Worm (Caenorhabditis elegans) whole organism, early embryonic: ENCODE data around the gene sql-1.

Experiments
- ama-1 ChIP-seq: fragments of 150-350 bp; optimal IDR thresholded peaks from 2 replicates; lab custom pipeline; 2014
- ceh-13 ChIP-seq: fragments of 200-800 bp; sonication (Bioruptor generic); optimal IDR thresholded peaks from 2 replicates; lab custom pipeline; 2018; ENCODE audit warnings: mild to moderate bottlenecking, missing genetic modification characterization, missing compliant biosample characterization

ce11 chrIII:12456801-12457647 lies 42.3 kb upstream of the sql-1 start, which contains the start of the genes scav-3 and Y49E10.21:
- TF ChIP-seq ama-1 (no peak), ceh-13 (GFP tag; lab: Kevin White, UChicago) (no peak)
